Fruit fly (Drosophila melanogaster) Kc167 (cell line): Measurements from ENCODE around the gene CG44476.

Experiments
- h ChIP-seq: fragments of >200 bp; optimal IDR thresholded peaks from 3 replicates; lab custom pipeline; 2018; ENCODE audit warnings: missing external identifiers
- ttk ChIP-seq: sonication (Bioruptor generic); optimal IDR thresholded peaks from 2 replicates; lab custom pipeline; 2017; ENCODE audit warnings: missing external identifiers

- TF ChIP-seq ttk (lab: Kevin White, UChicago) (no peak), h (lab: Kevin White, UChicago) (no peak)
Observed at dm6 chr2L:18136427-18136857, 23.5 kb upstream of the CG44476 start.
